Fruit fly (Drosophila melanogaster) whole organism, wandering third instar larva: ENCODE measurements around the gene pix.

Source experiments
- HLH106 ChIP-seq: fragments of 200-800 bp; optimal IDR thresholded peaks from 3 replicates; lab custom pipeline; 2019; ENCODE audit warnings: missing biosample characterization, mild to moderate bottlenecking, missing genetic modification characterization, moderate library complexity
- Hnf4 ChIP-seq: fragments of 200-800 bp; sonication (Bioruptor generic); optimal IDR thresholded peaks from 2 replicates; lab custom pipeline; 2016; ENCODE audit warnings: missing biosample characterization, mild to moderate bottlenecking, missing genetic modification characterization
- Hr83 ChIP-seq: fragments of 200-300 bp; sonication (Bioruptor generic); optimal IDR thresholded peaks from 2 replicates; lab custom pipeline; 2016; ENCODE audit warnings: missing biosample characterization, mild to moderate bottlenecking, missing genetic modification characterization, moderate library complexity; ENCODE audit not compliant: poor library complexity, severe bottlenecking
- Mio ChIP-seq: sonication (Bioruptor generic); optimal IDR thresholded peaks from 2 replicates; lab custom pipeline; 2016; ENCODE audit warnings: missing biosample characterization, missing genetic modification characterization
- Myc ChIP-seq: fragments of >200 bp; optimal IDR thresholded peaks from 2 replicates; lab custom pipeline; 2017
- OdsH ChIP-seq: fragments of 200-800 bp; sonication (Bioruptor generic); optimal IDR thresholded peaks from 2 replicates; lab custom pipeline; 2016; ENCODE audit warnings: missing biosample characterization, mild to moderate bottlenecking, missing genetic modification characterization
- br ChIP-seq: fragments of 200-800 bp; sonication (Bioruptor generic); optimal IDR thresholded peaks from 2 replicates; lab custom pipeline; 2016; ENCODE audit warnings: missing biosample characterization, missing genetic modification characterization
- dl ChIP-seq, 2 experiments: fragments of 175-275, 200-275 bp in 1 of 2; fragments of 200-275 bp in 1 of 2; sonication (Bioruptor generic); optimal IDR thresholded peaks; lab custom pipeline; 2018; ENCODE audit warnings: mild to moderate bottlenecking in 2 of 2, missing biosample characterization in 2 of 2, missing genetic modification characterization in 2 of 2, moderate library complexity in 2 of 2; ENCODE audit not compliant: partially characterized antibody in 2 of 2, insufficient read depth in 1 of 2
- fru ChIP-seq: fragments of 200-800 bp; sonication (Bioruptor generic); optimal IDR thresholded peaks from 3 replicates; lab custom pipeline; 2016; ENCODE audit warnings: missing biosample characterization, mild to moderate bottlenecking, missing genetic modification characterization
- lola ChIP-seq: fragments of >200 bp; optimal IDR thresholded peaks from 2 replicates; lab custom pipeline; 2017; ENCODE audit warnings: missing biosample characterization, missing genetic modification characterization
- psq ChIP-seq: fragments of 200-800 bp; sonication (Bioruptor generic); optimal IDR thresholded peaks from 3 replicates; lab custom pipeline; 2017; ENCODE audit warnings: missing biosample characterization, mild to moderate bottlenecking, missing genetic modification characterization, moderate library complexity
- tai ChIP-seq: sonication (Bioruptor generic); optimal IDR thresholded peaks from 2 replicates; lab custom pipeline; 2016; ENCODE audit warnings: missing biosample characterization, missing genetic modification characterization
- usp ChIP-seq: fragments of >200 bp; optimal IDR thresholded peaks from 2 replicates; lab custom pipeline; 2017; ENCODE audit warnings: missing biosample characterization, missing genetic modification characterization

dm6 chr3L:8990128-8990527 is 15.6 kb upstream of the pix start, which contains the start of gene CG5280:
- TF ChIP-seq OdsH (GFP tag; lab: Kevin White, UChicago) (no peak), fru (no peak), tai (GFP tag; lab: Kevin White, UChicago) (no peak), HLH106 (tag; lab: Kevin White, UChicago) (no peak), lola (no peak), Mio (GFP tag; lab: Kevin White, UChicago) (no peak), dl (GFP tag; optimal IDR thresholded peaks at IDR 0.05; lab: Kevin White, UChicago; ENCODE audit: insufficient read depth in 1 of 2, partially characterized antibody in 2 of 2) (no peak), Hnf4 (GFP tag; lab: Kevin White, UChicago) (no peak), usp (GFP tag; lab: Kevin White, UChicago) (no peak), Hr83 (GFP tag; lab: Kevin White, UChicago) (no peak), psq (GFP tag; lab: Kevin White, UChicago) (no peak), Myc (lab: Kevin White, UChicago) (no peak), br (GFP tag; lab: Kevin White, UChicago) (no peak)
